Fruit fly (Drosophila melanogaster): ENCODE data around the gene CG31688.

The CG31688 gene

DNA sequence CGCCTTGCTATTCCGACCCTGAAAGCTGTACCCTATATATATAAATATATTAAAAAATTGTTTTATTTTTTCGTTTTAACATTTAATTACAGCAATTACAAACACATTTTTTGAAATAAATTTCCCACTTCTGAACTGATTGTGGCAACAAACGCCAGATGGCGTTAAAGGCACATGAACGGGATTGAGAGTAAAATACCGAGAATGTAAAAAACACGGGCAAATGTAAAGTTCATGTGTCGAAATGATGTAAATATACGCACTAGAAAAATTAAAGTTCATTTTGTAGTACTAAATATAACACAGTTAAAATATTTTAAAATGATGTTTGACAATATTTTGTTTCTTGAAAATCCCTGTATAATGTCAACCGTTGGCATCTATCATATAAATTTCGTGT is 38.4 kb downstream of the CG31688 start (continued):
- TF ChIP-seq CG7839 (tag; optimal IDR thresholded peaks at IDR 0.05) (peak; percentile 43), CG4282 (GFP tag; optimal IDR thresholded peaks at IDR 0.05) (no peak), Blimp-1 (GFP tag; optimal IDR thresholded peaks at IDR 0.05) (no peak), knrl (GFP tag; IDR thresholded peaks at IDR 0.05; ENCODE audit: partially characterized antibody) (peak; percentile 59), HHEX (GFP tag; optimal IDR thresholded peaks at IDR 0.05) (peak; percentile 15), CG13424 (tag; optimal IDR thresholded peaks at IDR 0.05) (peak; percentile 36), CG4404 (GFP tag; IDR thresholded peaks at IDR 0.05) (no peak), wor (GFP tag; IDR thresholded peaks at IDR 0.05) (no peak), chm (GFP tag; IDR thresholded peaks at IDR 0.05) (0 out of 2 replicates have a peak, but pooled peaks have one; percentile 17), stc (GFP tag; IDR thresholded peaks at IDR 0.05) (no peak), cg (GFP tag; optimal IDR thresholded peaks at IDR 0.05) (no peak), bcd (GFP tag; optimal IDR thresholded peaks at IDR 0.05) (peak; percentile 28), chinmo (GFP tag; IDR thresholded peaks at IDR 0.05; ENCODE audit: partially characterized antibody) (0 out of 4 replicates have a peak, but pooled peaks have one; percentile 19), CG10959 (GFP tag; IDR thresholded peaks at IDR 0.05) (no peak), sqz (GFP tag; optimal IDR thresholded peaks at IDR 0.05) (no peak), Neu2 (GFP tag; optimal IDR thresholded peaks at IDR 0.05; ENCODE audit: borderline replicate concordance) (no peak), CG13894 (tag; optimal IDR thresholded peaks at IDR 0.05) (no peak), amos (GFP tag; IDR thresholded peaks at IDR 0.05; ENCODE audit: partially characterized antibody) (peak; percentile 69), CG2875 (GFP tag; optimal IDR thresholded peaks at IDR 0.05) (no peak), mirr (GFP tag; optimal IDR thresholded peaks at IDR 0.05) (no peak), otp (GFP tag; IDR thresholded peaks at IDR 0.05) (no peak), dati (GFP tag; IDR thresholded peaks at IDR 0.05) (no peak), CG18619 (GFP tag; optimal IDR thresholded peaks at IDR 0.05) (peak; percentile 24), CG14860 (GFP tag; IDR thresholded peaks at IDR 0.05; ENCODE audit: partially characterized antibody) (peak; percentile 26; the same call in 1 of the 3 replicates), CG12071 (GFP tag; optimal IDR thresholded peaks at IDR 0.05) (peak; percentile 27), seq (GFP tag; IDR thresholded peaks at IDR 0.05) (no peak), CG7556 (GFP tag; optimal IDR thresholded peaks at IDR 0.05) (no peak)

DNA sequence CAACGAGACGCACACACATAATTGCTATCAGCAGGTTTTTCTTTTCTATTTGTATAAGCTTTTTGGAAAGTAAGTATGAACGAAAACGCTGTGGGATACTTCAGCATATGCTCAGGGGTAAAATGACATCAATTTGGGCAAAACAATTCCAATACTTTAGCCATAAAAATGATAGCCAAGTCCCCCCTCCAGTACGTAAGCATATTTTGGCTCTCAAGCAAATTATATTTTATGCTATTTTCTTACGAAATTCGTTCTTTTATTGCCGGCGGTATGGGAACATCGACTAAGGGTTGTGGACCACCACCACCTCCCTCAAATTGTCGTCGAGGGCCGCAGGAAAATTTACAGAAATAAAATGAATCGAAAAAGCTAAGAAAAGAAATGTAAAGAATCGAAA is 47.3 kb downstream of the CG31688 start, which contains the start of gene CG43233:
CG43233 (minus strand) TSS at position 101 of the 400 bp plus-strand sequence.
- no peak for TF ChIP-seq kni (GFP tag; optimal IDR thresholded peaks at IDR 0.05)
- TF ChIP-seq CG11247 (GFP tag; IDR thresholded peaks at IDR 0.05), result no peak
- TF ChIP-seq abd-A (tag; optimal IDR thresholded peaks at IDR 0.05), result peak; percentile 13
- no peak for TF ChIP-seq CG8290 (GFP tag; optimal IDR thresholded peaks at IDR 0.05)
- TF ChIP-seq CG8290 (tag; optimal IDR thresholded peaks at IDR 0.05), result no peak

DNA sequence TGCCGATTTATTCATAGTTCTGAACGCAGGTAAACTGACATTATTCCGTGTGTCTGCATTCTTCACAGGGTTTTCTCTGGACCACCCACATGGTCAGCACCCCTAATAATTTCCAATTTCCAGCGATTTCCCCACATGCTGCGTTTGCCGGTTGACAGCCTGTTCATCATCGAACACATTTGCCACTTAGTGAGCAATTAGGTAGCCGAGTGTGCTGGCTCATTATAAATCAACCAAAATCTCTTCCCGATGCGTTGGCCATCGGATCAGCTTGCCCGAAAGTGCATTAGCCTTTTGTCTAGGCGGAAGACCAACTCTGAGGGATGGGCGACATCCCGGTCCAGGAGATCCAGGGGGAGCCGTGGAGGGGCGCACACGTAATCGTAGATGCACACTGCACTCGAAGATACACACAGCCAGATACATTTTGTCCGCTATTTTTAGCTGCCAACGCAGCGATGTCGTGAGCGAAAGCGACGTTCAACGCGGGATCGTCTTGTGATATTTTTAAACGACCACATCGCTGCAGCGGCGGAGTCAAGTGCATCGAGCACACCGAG is 50.8 kb downstream of the CG31688 start:
- TF ChIP-seq trh (GFP tag; optimal IDR thresholded peaks at IDR 0.05) (no peak), CG1024 (GFP tag; IDR thresholded peaks at IDR 0.05) (no peak), lov (optimal IDR thresholded peaks at IDR 0.05) (no peak), lov (GFP tag; IDR thresholded peaks at IDR 0.05) (0 out of 3 replicates have a peak, but pooled peaks have one; percentile 46), ci (GFP tag; IDR thresholded peaks at IDR 0.05) (0 out of 3 replicates have a peak, but pooled peaks have one; percentile 36), CG18619 (GFP tag; optimal IDR thresholded peaks at IDR 0.05) (no peak), sens (GFP tag) (peak; percentile 32), toy (GFP tag; IDR thresholded peaks at IDR 0.05) (no peak), corto (GFP tag; optimal IDR thresholded peaks at IDR 0.05) (no peak), fd64A (GFP tag; optimal IDR thresholded peaks at IDR 0.05) (no peak), Pdp1 (GFP tag; optimal IDR thresholded peaks at IDR 0.05) (peak in 1 of 2 experiments; percentile 69), CG4404 (GFP tag; IDR thresholded peaks at IDR 0.05) (0 out of 2 replicates have a peak, but pooled peaks have one; percentile 14), ato (GFP tag; IDR thresholded peaks at IDR 0.05; ENCODE audit: partially characterized antibody) (no peak), Sry-δ (GFP tag; optimal IDR thresholded peaks at IDR 0.05) (no peak), CG10654 (GFP tag; optimal IDR thresholded peaks at IDR 0.05) (no peak), CG10959 (GFP tag; IDR thresholded peaks at IDR 0.05) (0 out of 2 replicates have a peak, but pooled peaks have one; percentile 37), kah (GFP tag; optimal IDR thresholded peaks at IDR 0.05) (peak; percentile 4), CG3281 (GFP tag; optimal IDR thresholded peaks at IDR 0.05) (no peak), CG3726 (GFP tag; IDR thresholded peaks at IDR 0.05) (no peak)
